Fruit fly (Drosophila melanogaster) whole organism: ENCODE data around the gene kst.

Experiments used
- pan ChIP-seq: fragments of >200 bp; optimal IDR thresholded peaks from 2 replicates; lab custom pipeline; 2017
- psq ChIP-seq: fragments of >200 bp; optimal IDR thresholded peaks from 2 replicates; lab custom pipeline; 2017
- usp ChIP-seq: fragments of >200 bp; optimal IDR thresholded peaks from 2 replicates; lab custom pipeline; 2017; ENCODE audit warnings: missing biosample characterization, missing genetic modification characterization, mixed read lengths

DNA sequence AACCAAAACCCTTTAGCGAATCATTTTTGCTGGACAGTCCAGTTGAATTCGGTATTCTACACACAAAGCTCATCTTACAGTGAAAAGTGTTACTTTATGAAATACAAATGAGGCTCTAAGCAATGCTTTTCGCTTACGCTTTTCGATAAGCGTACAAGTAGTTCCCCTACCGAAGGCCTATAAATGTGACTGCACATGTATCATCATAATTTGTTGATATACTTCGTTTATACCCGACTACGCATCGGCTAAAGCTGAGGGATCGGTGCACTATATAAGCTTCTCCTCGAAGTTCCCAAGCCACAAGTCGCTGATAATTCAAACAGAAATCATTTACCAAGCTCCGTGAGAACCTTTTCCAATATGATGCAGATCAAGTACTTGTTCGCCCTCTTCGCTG lies 32.6 kb downstream of the kst start, which contains the start of gene Drs:
- TF ChIP-seq usp (no peak), pan (lab: Kevin White, UChicago) (no peak), psq (lab: Kevin White, UChicago) (no peak)
